Fruit fly (Drosophila melanogaster) whole organism, embryonic: ENCODE measurements around the gene uncNacbeta.
A peak's percentile ranks its signal among the peaks of the same experiment; 100 is the strongest.

Source experiments
- Awh ChIP-seq: fragments of 200-800 bp; sonication (Bioruptor generic); IDR thresholded peaks from 2 replicates; pipeline ENCODE4, ENCODE4 v1.3.6; 2022; ENCODE audit warnings: missing biosample characterization, missing genetic modification characterization
- Blimp-1 ChIP-seq: fragments of 200-800 bp; sonication (Bioruptor generic); optimal IDR thresholded peaks from 3 replicates; lab custom pipeline; 2018; ENCODE audit warnings: missing biosample characterization, missing genetic modification characterization, mild to moderate bottlenecking, moderate library complexity, missing genetic modification reagents
- CG10431 ChIP-seq: fragments of 200-800 bp; sonication (Bioruptor generic); optimal IDR thresholded peaks from 3 replicates; lab custom pipeline; 2018; ENCODE audit warnings: missing biosample characterization, mild to moderate bottlenecking, missing genetic modification characterization
- CG11398 ChIP-seq: fragments of 200-800 bp; sonication (Bioruptor generic); optimal IDR thresholded peaks from 2 replicates; lab custom pipeline; 2016; ENCODE audit warnings: missing biosample characterization, missing genetic modification characterization
- CG11696 ChIP-seq: fragments of 200-800 bp; sonication (Bioruptor generic); IDR thresholded peaks from 2 replicates; pipeline ENCODE4 v1.3.6; 2022; ENCODE audit warnings: missing biosample characterization, missing genetic modification characterization
- CG12299 ChIP-seq: fragments of 200-800 bp; sonication (Bioruptor generic); optimal IDR thresholded peaks from 2 replicates; lab custom pipeline; 2018; ENCODE audit warnings: missing biosample characterization, mild to moderate bottlenecking, missing genetic modification characterization
- CG13624 ChIP-seq: fragments of 200-800 bp; sonication (Bioruptor generic); optimal IDR thresholded peaks from 2 replicates; lab custom pipeline; 2016; ENCODE audit warnings: missing biosample characterization, missing genetic modification characterization
- CG14860 ChIP-seq: fragments of 200-800 bp; sonication (Bioruptor generic); IDR thresholded peaks from 3 replicates; pipeline ENCODE4 v1.3.6; 2022; ENCODE audit warnings: missing biosample characterization, missing genetic modification characterization; ENCODE audit not compliant: partially characterized antibody
- CG1529 ChIP-seq: fragments of 200-800 bp; sonication (Bioruptor generic); optimal IDR thresholded peaks from 3 replicates; lab custom pipeline; 2018; ENCODE audit warnings: missing biosample characterization, missing genetic modification characterization
- CG16779 ChIP-seq: fragments of 200-800 bp; sonication (Bioruptor generic); IDR thresholded peaks from 2 replicates; pipeline ENCODE4 v1.3.6; 2022; ENCODE audit warnings: missing biosample characterization, missing genetic modification characterization
- CG18011 ChIP-seq: fragments of 200-800 bp; sonication (Bioruptor generic); optimal IDR thresholded peaks from 2 replicates; lab custom pipeline; 2017; ENCODE audit warnings: missing biosample characterization, missing genetic modification characterization, mild to moderate bottlenecking, moderate library complexity, missing genotype
- CG3065 ChIP-seq: fragments of 200-800 bp; sonication (Bioruptor generic); optimal IDR thresholded peaks from 2 replicates; lab custom pipeline; 2016; ENCODE audit warnings: missing biosample characterization, missing genetic modification characterization
- CG3407 ChIP-seq: fragments of 200-800 bp; sonication (Bioruptor generic); optimal IDR thresholded peaks from 2 replicates; lab custom pipeline; 2018; ENCODE audit warnings: missing biosample characterization, mild to moderate bottlenecking, missing genetic modification characterization
- CG3838 ChIP-seq: fragments of 200-800 bp; sonication (Bioruptor generic); optimal IDR thresholded peaks from 3 replicates; lab custom pipeline; 2016; ENCODE audit warnings: missing biosample characterization, missing genetic modification characterization
- CG6689 ChIP-seq: fragments of 200-800 bp; sonication (Bioruptor generic); IDR thresholded peaks from 2 replicates; pipeline ENCODE4 v1.3.6; 2022; ENCODE audit warnings: missing biosample characterization, missing genetic modification characterization
- CG7786 ChIP-seq: fragments of 200-800 bp; sonication (Bioruptor generic); optimal IDR thresholded peaks from 2 replicates; lab custom pipeline; 2016; ENCODE audit warnings: missing biosample characterization, missing genetic modification characterization
- CG7987 ChIP-seq: fragments of 200-800 bp; sonication (Bioruptor generic); optimal IDR thresholded peaks from 2 replicates; lab custom pipeline; 2018; ENCODE audit warnings: missing biosample characterization, mild to moderate bottlenecking, missing genetic modification characterization, moderate library complexity
- CG8281 ChIP-seq: fragments of 200-800 bp; sonication (Bioruptor generic); optimal IDR thresholded peaks from 2 replicates; lab custom pipeline; 2018; ENCODE audit warnings: missing biosample characterization, mild to moderate bottlenecking, missing genetic modification characterization, moderate library complexity
- CG9817 ChIP-seq: fragments of 200-800 bp; sonication (Bioruptor generic); optimal IDR thresholded peaks from 2 replicates; lab custom pipeline; 2018; ENCODE audit warnings: missing biosample characterization, mild to moderate bottlenecking, missing genetic modification characterization, moderate library complexity
- CoRest ChIP-seq: fragments of 200-800 bp; sonication (Bioruptor generic); optimal IDR thresholded peaks from 3 replicates; lab custom pipeline; 2018; ENCODE audit warnings: missing biosample characterization, mild to moderate bottlenecking, missing genetic modification characterization, moderate library complexity
- D ChIP-seq, 2 experiments: fragments of 200-800 bp in 1 of 2; fragments of >200 bp in 1 of 2; sonication (Bioruptor generic) in 1 of 2; optimal IDR thresholded peaks; 2 replicates in 1 of 2; 3 replicates in 1 of 2; lab custom pipeline; 2017; ENCODE audit warnings: mild to moderate bottlenecking in 1 of 2, missing biosample characterization in 1 of 2, missing genetic modification characterization in 1 of 2, missing genetic modification reagents in 1 of 2
- Fer1 ChIP-seq: fragments of 200-800 bp; sonication (Bioruptor generic); optimal IDR thresholded peaks from 2 replicates; lab custom pipeline; 2017; ENCODE audit warnings: missing biosample characterization, mild to moderate bottlenecking, missing genetic modification characterization
- Fer2 ChIP-seq: fragments of 200-800 bp; sonication (Bioruptor generic); optimal IDR thresholded peaks from 2 replicates; lab custom pipeline; 2018; ENCODE audit warnings: missing biosample characterization, mild to moderate bottlenecking, missing genetic modification characterization, moderate library complexity
- HLH3B ChIP-seq: fragments of 200-800 bp; sonication (Bioruptor generic); IDR thresholded peaks from 2 replicates; pipeline ENCODE4 v1.3.6; 2022; ENCODE audit warnings: missing biosample characterization, missing genetic modification characterization
- Hr39 ChIP-seq: fragments of >200 bp; optimal IDR thresholded peaks from 2 replicates; lab custom pipeline; 2017
- Jarid2 ChIP-seq: fragments of 200-800 bp; sonication (Bioruptor generic); optimal IDR thresholded peaks from 3 replicates; lab custom pipeline; 2017; ENCODE audit warnings: mild to moderate bottlenecking, missing biosample characterization, missing genetic modification reagents, missing genetic modification characterization
- Nf-YA ChIP-seq: fragments of 200-800 bp; sonication (Bioruptor generic); IDR thresholded peaks from 2 replicates; pipeline ENCODE4 v1.3.6; 2022; ENCODE audit warnings: missing biosample characterization, missing genetic modification characterization
- Rfx ChIP-seq: fragments of 200-800 bp; sonication (Bioruptor generic); IDR thresholded peaks from 2 replicates; pipeline ENCODE4 v1.3.6; 2022; ENCODE audit warnings: missing biosample characterization, missing genetic modification characterization
- Sox102F ChIP-seq: fragments of 200-800 bp; sonication (Bioruptor generic); optimal IDR thresholded peaks from 2 replicates; lab custom pipeline; 2018; ENCODE audit warnings: missing biosample characterization, mild to moderate bottlenecking, missing genetic modification characterization, moderate library complexity
- Xrp1 ChIP-seq: fragments of 200-800 bp; sonication (Bioruptor generic); IDR thresholded peaks from 2 replicates; pipeline ENCODE4 v1.3.6; 2022; ENCODE audit warnings: missing biosample characterization, missing genetic modification characterization
- chinmo ChIP-seq: fragments of 200-800 bp; sonication (Bioruptor generic); IDR thresholded peaks from 4 replicates; pipeline ENCODE4 v1.3.6; 2022; ENCODE audit warnings: missing biosample characterization, missing genetic modification characterization; ENCODE audit not compliant: partially characterized antibody
- croc ChIP-seq: fragments of 200-800 bp; sonication (Bioruptor generic); conservative IDR thresholded peaks from 3 replicates; pipeline ENCODE4 v1.3.6; 2022; ENCODE audit warnings: missing biosample characterization, missing genetic modification characterization
- dati ChIP-seq: fragments of 200-800 bp; sonication (Bioruptor generic); IDR thresholded peaks from 2 replicates; pipeline ENCODE4 v1.3.6; 2022; ENCODE audit warnings: missing biosample characterization, missing genetic modification characterization
- dmrt11E ChIP-seq: fragments of 200-800 bp; sonication (Bioruptor generic); optimal IDR thresholded peaks from 3 replicates; lab custom pipeline; 2018; ENCODE audit warnings: missing biosample characterization, mild to moderate bottlenecking, missing genetic modification characterization, moderate library complexity
- dpn ChIP-seq, 2 experiments: fragments of 200-800 bp; sonication (Bioruptor generic); optimal IDR thresholded peaks; 3 replicates each; lab custom pipeline; 2016; ENCODE audit warnings: missing biosample characterization in 2 of 2, missing genetic modification characterization in 2 of 2
- inv ChIP-seq: fragments of 200-800 bp; sonication (Bioruptor generic); IDR thresholded peaks from 2 replicates; pipeline ENCODE4 v1.3.6; 2022; ENCODE audit warnings: missing biosample characterization, missing genetic modification characterization; ENCODE audit not compliant: partially characterized antibody
- klu ChIP-seq: fragments of 200-800 bp; sonication (Bioruptor generic); IDR thresholded peaks from 2 replicates; pipeline ENCODE4 v1.3.6; 2022; ENCODE audit warnings: missing biosample characterization, missing genetic modification characterization
- lab ChIP-seq: fragments of 200-800 bp; sonication (Bioruptor generic); optimal IDR thresholded peaks from 3 replicates; lab custom pipeline; 2017; ENCODE audit warnings: missing biosample characterization, missing genetic modification characterization, mild to moderate bottlenecking, moderate library complexity, missing genetic modification reagents
- peb ChIP-seq: fragments of 200-800 bp; sonication (Bioruptor generic); IDR thresholded peaks from 2 replicates; pipeline ENCODE4 v1.3.6; 2022; ENCODE audit warnings: missing biosample characterization, missing genetic modification characterization
- prd ChIP-seq, 3 experiments: fragments of >200 bp in 2 of 3; fragments of 200-800 bp in 1 of 3; sonication (Bioruptor generic) in 1 of 3; optimal IDR thresholded peaks in 2 of 3; IDR thresholded peaks in 1 of 3; 2 replicates in 2 of 3; 3 replicates in 1 of 3; pipeline versions ENCODE4 v1.3.6 to Lab custom; 2017 to 2022; ENCODE audit warnings: missing biosample characterization in 1 of 3, missing genetic modification characterization in 1 of 3
- pros ChIP-seq: fragments of 200-800 bp; sonication (Bioruptor generic); optimal IDR thresholded peaks from 3 replicates; lab custom pipeline; 2019; ENCODE audit warnings: missing biosample characterization, mild to moderate bottlenecking, missing genetic modification characterization, moderate library complexity
- run ChIP-seq: fragments of 200-800 bp; sonication (Bioruptor generic); optimal IDR thresholded peaks from 3 replicates; lab custom pipeline; 2018; ENCODE audit warnings: missing biosample characterization, mild to moderate bottlenecking, missing genetic modification characterization
- schlank ChIP-seq: fragments of 200-800 bp; sonication (Bioruptor generic); optimal IDR thresholded peaks from 2 replicates; lab custom pipeline; 2018; ENCODE audit warnings: missing biosample characterization, mild to moderate bottlenecking, missing genetic modification characterization
- sna ChIP-seq: fragments of 200-800 bp; sonication (Bioruptor generic); IDR thresholded peaks from 2 replicates; pipeline ENCODE4 v1.3.6; 2022; ENCODE audit warnings: missing biosample characterization, missing genetic modification characterization; ENCODE audit not compliant: partially characterized antibody
- sqz ChIP-seq: fragments of 200-800 bp; sonication (Bioruptor generic); optimal IDR thresholded peaks from 3 replicates; lab custom pipeline; 2018; ENCODE audit warnings: missing biosample characterization, mild to moderate bottlenecking, missing genetic modification characterization
- stc ChIP-seq: fragments of 200-800 bp; sonication (Bioruptor generic); IDR thresholded peaks from 2 replicates; pipeline ENCODE4 v1.3.6; 2022; ENCODE audit warnings: missing biosample characterization, missing genetic modification characterization
- tap ChIP-seq: fragments of 200-800 bp; optimal IDR thresholded peaks from 3 replicates; lab custom pipeline; 2019; ENCODE audit warnings: missing biosample characterization, mild to moderate bottlenecking, missing genetic modification characterization, moderate library complexity
- tgo ChIP-seq: fragments of 200-800 bp; sonication (Bioruptor generic); IDR thresholded peaks from 3 replicates; pipeline ENCODE4 v1.3.6; 2022; ENCODE audit warnings: missing biosample characterization, missing genetic modification characterization
- usp ChIP-seq: fragments of >200 bp; optimal IDR thresholded peaks from 2 replicates; lab custom pipeline; 2017; ENCODE audit warnings: missing biosample characterization, missing genetic modification characterization

The uncNacbeta gene

dm6 chr2L:568030-568429, 4.4 kb upstream of the uncNacbeta start, which contains the start of the genes Nle and Sf3b1 (continued):
- TF ChIP-seq sna (GFP tag; lab: Robert Waterston, UW), result peak; percentile 97
- no peak for TF ChIP-seq stc (GFP tag; lab: Robert Waterston, UW)
- TF ChIP-seq inv (GFP tag; lab: Robert Waterston, UW), result peak; percentile 95
- peak; percentile 15; the same call in 1 of the 2 replicates for TF ChIP-seq klu (GFP tag; lab: Robert Waterston, UW)
- no peak for TF ChIP-seq CG11696 (GFP tag; lab: Robert Waterston, UW)
- TF ChIP-seq D (optimal IDR thresholded peaks at IDR 0.05; lab: Kevin White, UChicago), result no peak
- no peak for TF ChIP-seq D (GFP tag; optimal IDR thresholded peaks at IDR 0.05; lab: Kevin White, UChicago)
- no peak for TF ChIP-seq pros (GFP tag; lab: Kevin White, UChicago)
- no peak for TF ChIP-seq CG3838 (GFP tag; lab: Kevin White, UChicago)
- TF ChIP-seq Awh (GFP tag; lab: Robert Waterston, UW), result no peak
- no peak for TF ChIP-seq CG11398 (GFP tag; lab: Kevin White, UChicago)
- peak; percentile 53 for TF ChIP-seq Fer2 (tag; lab: Kevin White, UChicago)
- TF ChIP-seq Nf-YA (GFP tag; lab: Robert Waterston, UW), result no peak
- TF ChIP-seq CG1529 (GFP tag; lab: Kevin White, UChicago), result no peak
- peak; percentile 46 for TF ChIP-seq Fer1
- TF ChIP-seq prd (optimal IDR thresholded peaks at IDR 0.05; lab: Kevin White, UChicago), result no peak
- peak; percentile 56; the same call in 1 of the 3 replicates for TF ChIP-seq prd (GFP tag; IDR thresholded peaks at IDR 0.05; lab: Robert Waterston, UW)
- TF ChIP-seq CG7987, result peak; percentile 53
- no peak for TF ChIP-seq tgo (GFP tag; lab: Robert Waterston, UW)
- TF ChIP-seq schlank, result no peak
- TF ChIP-seq Hr39 (lab: Kevin White, UChicago), result no peak
- peak; percentile 60 for TF ChIP-seq CoRest
- TF ChIP-seq usp (GFP tag; lab: Kevin White, UChicago), result no peak
- TF ChIP-seq CG12299 (tag; lab: Kevin White, UChicago), result peak; percentile 26
- peak; percentile 53 for TF ChIP-seq CG18011 (GFP tag; lab: Kevin White, UChicago)
- no peak for TF ChIP-seq Jarid2 (GFP tag; lab: Kevin White, UChicago)
- TF ChIP-seq dati (GFP tag; lab: Robert Waterston, UW), result no peak
- TF ChIP-seq Rfx (GFP tag; lab: Robert Waterston, UW), result peak; percentile 41
- no peak for TF ChIP-seq CG16779 (GFP tag; lab: Robert Waterston, UW)
- no peak for TF ChIP-seq CG8281 (tag; lab: Kevin White, UChicago)
- 0 out of 2 replicates have a peak, but pooled peaks have one; percentile 20 for TF ChIP-seq HLH3B (GFP tag; lab: Robert Waterston, UW)
- no peak for TF ChIP-seq run (tag; lab: Kevin White, UChicago)
- peak; percentile 36 for TF ChIP-seq CG7786 (GFP tag; lab: Kevin White, UChicago)
- TF ChIP-seq chinmo (GFP tag; lab: Robert Waterston, UW), result 0 out of 4 replicates have a peak, but pooled peaks have one; percentile 60
- TF ChIP-seq Sox102F (GFP tag; lab: Kevin White, UChicago), result no peak
- no peak for TF ChIP-seq CG10431 (GFP tag; lab: Kevin White, UChicago)
- TF ChIP-seq dpn (GFP tag; optimal IDR thresholded peaks at IDR 0.05; lab: Kevin White, UChicago), result peak; percentile 38 to 64
- TF ChIP-seq CG14860 (GFP tag; lab: Robert Waterston, UW), result peak; percentile 93
- peak; percentile 35 for TF ChIP-seq CG13624 (GFP tag; lab: Kevin White, UChicago)
- TF ChIP-seq CG3407 (GFP tag; lab: Kevin White, UChicago), result no peak
- TF ChIP-seq dmrt11E, result peak; percentile 36
- TF ChIP-seq CG3065, result no peak
- no peak for TF ChIP-seq tap (tag; lab: Kevin White, UChicago)
- TF ChIP-seq Xrp1 (GFP tag; lab: Robert Waterston, UW), result peak; percentile 50; the same call in 1 of the 2 replicates
- TF ChIP-seq Blimp-1 (GFP tag; lab: Kevin White, UChicago), result no peak
- 0 out of 3 replicates have a peak, but pooled peaks have one; percentile 21 for TF ChIP-seq croc
- TF ChIP-seq peb, result 0 out of 2 replicates have a peak, but pooled peaks have one; percentile 8
- no peak for TF ChIP-seq lab (GFP tag; lab: Kevin White, UChicago)
- TF ChIP-seq CG6689, result no peak
- TF ChIP-seq sqz (GFP tag; lab: Kevin White, UChicago), result no peak
- TF ChIP-seq CG9817 (tag; lab: Kevin White, UChicago), result peak; percentile 76
